Worm (Caenorhabditis elegans) whole organism, young adult: ENCODE data around the gene D1086.19.
A peak's percentile ranks its signal among the peaks of the same experiment; 100 is the strongest.

Experiments used
- B0261.1 ChIP-seq: sonication (generic microtip); optimal IDR thresholded peaks from 2 replicates; lab custom pipeline; 2016; ENCODE audit warnings: mild to moderate bottlenecking, missing genetic modification characterization, moderate library complexity, missing compliant biosample characterization
- F10E7.11 ChIP-seq: sonication (generic microtip); optimal IDR thresholded peaks from 2 replicates; lab custom pipeline; 2017; ENCODE audit warnings: mild to moderate bottlenecking, missing genetic modification characterization, moderate library complexity, missing compliant biosample characterization
- F22D6.2 ChIP-seq: sonication (generic microtip); optimal IDR thresholded peaks from 2 replicates; lab custom pipeline; 2016; ENCODE audit warnings: mild to moderate bottlenecking, missing genetic modification characterization, missing compliant biosample characterization
- F49E8.2 ChIP-seq: sonication (generic microtip); optimal IDR thresholded peaks from 3 replicates; lab custom pipeline; 2017; ENCODE audit warnings: missing genetic modification characterization, mild to moderate bottlenecking, missing compliant biosample characterization, antibody characterized with exemption, moderate library complexity; ENCODE audit not compliant: insufficient read depth
- F57C9.4 ChIP-seq: sonication (generic microtip); optimal IDR thresholded peaks from 2 replicates; lab custom pipeline; 2017; ENCODE audit warnings: mild to moderate bottlenecking, missing genetic modification characterization, missing compliant biosample characterization
- K11D2.4 ChIP-seq: fragments of 200-800 bp; sonication (Bioruptor generic); IDR thresholded peaks from 2 replicates; pipeline ENCODE4 v1.3.6; 2022; ENCODE audit warnings: missing genetic modification reagents, missing genetic modification characterization, missing compliant biosample characterization
- Y67H2A.10 ChIP-seq: fragments of 200-800 bp; sonication (Bioruptor generic); conservative IDR thresholded peaks from 2 replicates; pipeline ENCODE4 v1.3.6; 2022; ENCODE audit warnings: missing genetic modification reagents, missing genetic modification characterization, missing compliant biosample characterization
- attf-3 ChIP-seq: fragments of 200-800 bp; sonication (Bioruptor generic); conservative IDR thresholded peaks from 2 replicates; pipeline ENCODE4 v1.3.6; 2022; ENCODE audit warnings: missing genetic modification reagents, missing genetic modification characterization, missing compliant biosample characterization
- attf-6 ChIP-seq: fragments of 200-800 bp; sonication (Bioruptor generic); IDR thresholded peaks from 2 replicates; pipeline ENCODE4 v1.3.6; 2022; ENCODE audit warnings: missing genetic modification reagents, missing genetic modification characterization, missing compliant biosample characterization
- ceh-100 ChIP-seq: fragments of 200-800 bp; sonication (Bioruptor generic); IDR thresholded peaks from 2 replicates; pipeline ENCODE4 v1.3.6; 2022; ENCODE audit warnings: missing genetic modification reagents, missing genetic modification characterization, missing compliant biosample characterization
- ceh-27 ChIP-seq: fragments of 200-800 bp; sonication (Bioruptor generic); optimal IDR thresholded peaks from 2 replicates; lab custom pipeline; 2018; ENCODE audit warnings: mild to moderate bottlenecking, missing genetic modification characterization, moderate library complexity, missing compliant biosample characterization
- ceh-40 ChIP-seq: fragments of 200-800 bp; sonication (Bioruptor generic); IDR thresholded peaks from 2 replicates; pipeline ENCODE4 v1.3.6; 2022; ENCODE audit warnings: missing genetic modification characterization, missing compliant biosample characterization
- ceh-58 ChIP-seq: fragments of 200-800 bp; sonication (Bioruptor generic); IDR thresholded peaks from 2 replicates; pipeline ENCODE4 v1.3.6; 2022; ENCODE audit warnings: missing genetic modification characterization, missing compliant biosample characterization
- ceh-79 ChIP-seq: sonication (generic microtip); optimal IDR thresholded peaks from 2 replicates; lab custom pipeline; 2017; ENCODE audit warnings: mild to moderate bottlenecking, missing genetic modification characterization, missing compliant biosample characterization
- dox-1 ChIP-seq: fragments of 200-800 bp; sonication (Bioruptor generic); IDR thresholded peaks from 2 replicates; pipeline ENCODE4 v1.3.6; 2022; ENCODE audit warnings: missing genetic modification reagents, missing genetic modification characterization, missing compliant biosample characterization
- egl-18 ChIP-seq: fragments of 200-800 bp; sonication (Bioruptor generic); IDR thresholded peaks from 2 replicates; pipeline ENCODE4 v1.3.6; 2022; ENCODE audit warnings: missing genetic modification reagents, missing genetic modification characterization, missing compliant biosample characterization
- gei-17 ChIP-seq: fragments of 200-800 bp; sonication (Bioruptor generic); optimal IDR thresholded peaks from 2 replicates; lab custom pipeline; 2018; ENCODE audit warnings: mild to moderate bottlenecking, missing genetic modification characterization, missing compliant biosample characterization
- hlh-12 ChIP-seq: sonication (generic microtip); optimal IDR thresholded peaks from 2 replicates; lab custom pipeline; 2016; ENCODE audit warnings: missing genetic modification characterization, missing compliant biosample characterization
- hmg-1.2 ChIP-seq: fragments of 200-800 bp; sonication (Bioruptor generic); IDR thresholded peaks from 2 replicates; pipeline ENCODE4 v1.3.6; 2022; ENCODE audit warnings: missing genetic modification reagents, missing genetic modification characterization, missing compliant biosample characterization
- hrde-1 ChIP-seq: sonication (generic microtip); optimal IDR thresholded peaks from 2 replicates; lab custom pipeline; 2016; ENCODE audit warnings: missing genetic modification characterization, mild to moderate bottlenecking, missing compliant biosample characterization, moderate library complexity, missing genotype, missing genetic modification reagents, borderline replicate concordance
- lin-26 ChIP-seq: fragments of 200-800 bp; sonication (Bioruptor generic); IDR thresholded peaks from 2 replicates; pipeline ENCODE4 v1.3.6; 2022; ENCODE audit warnings: missing genetic modification reagents, missing genetic modification characterization, missing compliant biosample characterization
- lsl-1 ChIP-seq: fragments of 200-800 bp; sonication (Bioruptor generic); optimal IDR thresholded peaks from 2 replicates; lab custom pipeline; 2018; ENCODE audit warnings: mild to moderate bottlenecking, missing genetic modification characterization, moderate library complexity, missing compliant biosample characterization
- mxl-1 ChIP-seq: sonication (generic microtip); optimal IDR thresholded peaks from 2 replicates; lab custom pipeline; 2016; ENCODE audit warnings: missing genetic modification characterization, missing compliant biosample characterization
- nfya-1 ChIP-seq: sonication (generic microtip); optimal IDR thresholded peaks from 2 replicates; lab custom pipeline; 2017; ENCODE audit warnings: antibody characterized with exemption, missing compliant biosample characterization, missing genetic modification characterization, borderline replicate concordance; ENCODE audit not compliant: insufficient read depth
- nfya-2 ChIP-seq: fragments of 200-800 bp; sonication (Bioruptor generic); IDR thresholded peaks from 2 replicates; pipeline ENCODE4 v1.3.6; 2022; ENCODE audit warnings: missing genetic modification reagents, missing genetic modification characterization, missing compliant biosample characterization
- nfyb-1 ChIP-seq: fragments of 200-800 bp; sonication (Bioruptor generic); IDR thresholded peaks from 2 replicates; pipeline ENCODE4 v1.3.6; 2022; ENCODE audit warnings: missing genetic modification reagents, missing genetic modification characterization, missing compliant biosample characterization
- pbrm-1 ChIP-seq: fragments of 200-800 bp; sonication (Bioruptor generic); IDR thresholded peaks from 2 replicates; pipeline ENCODE4 v1.3.6; 2022; ENCODE audit warnings: missing genetic modification reagents, missing genetic modification characterization, missing compliant biosample characterization
- rcor-1 ChIP-seq: fragments of 200-800 bp; sonication (Bioruptor generic); IDR thresholded peaks from 2 replicates; pipeline ENCODE4 v1.3.6; 2022; ENCODE audit warnings: missing genetic modification reagents, missing genetic modification characterization, missing compliant biosample characterization
- repo-1 ChIP-seq: sonication (generic microtip); optimal IDR thresholded peaks from 2 replicates; lab custom pipeline; 2017; ENCODE audit warnings: mild to moderate bottlenecking, missing genetic modification characterization, missing compliant biosample characterization
- sea-2 ChIP-seq: fragments of 200-800 bp; sonication (Bioruptor generic); IDR thresholded peaks from 2 replicates; pipeline ENCODE4 v1.3.6; 2022; ENCODE audit warnings: missing genetic modification characterization, missing compliant biosample characterization
- snpc-4 ChIP-seq, 5 experiments: fragments of 150-350 bp in 1 of 5; sonication (generic microtip) in 4 of 5; optimal IDR thresholded peaks; 2 replicates each; lab custom pipeline; 2014 to 2018; ENCODE audit warnings: missing genetic modification characterization in 5 of 5, missing biosample characterization in 3 of 5, antibody characterized with exemption in 2 of 5, mild to moderate bottlenecking in 2 of 5, missing compliant biosample characterization in 2 of 5, missing genotype in 2 of 5, moderate library complexity in 2 of 5, missing genetic modification reagents in 1 of 5
- tbx-9 ChIP-seq: sonication (generic microtip); optimal IDR thresholded peaks from 2 replicates; lab custom pipeline; 2016; ENCODE audit warnings: borderline replicate concordance, missing genetic modification characterization, inconsistent platforms, missing compliant biosample characterization
- tlf-1 ChIP-seq: fragments of 200-800 bp; sonication (Bioruptor generic); optimal IDR thresholded peaks from 2 replicates; lab custom pipeline; 2018; ENCODE audit warnings: mild to moderate bottlenecking, missing genetic modification characterization, missing compliant biosample characterization
- unc-62 ChIP-seq: fragments of 150-350 bp; optimal IDR thresholded peaks from 2 replicates; lab custom pipeline; 2014; ENCODE audit warnings: missing biosample characterization, missing genetic modification reagents, missing genetic modification characterization
- xnd-1 ChIP-seq: sonication (generic microtip); optimal IDR thresholded peaks from 2 replicates; lab custom pipeline; 2016; ENCODE audit warnings: missing genotype, missing genetic modification reagents, missing genetic modification characterization, missing compliant biosample characterization
- zim-3 ChIP-seq: sonication (generic microtip); optimal IDR thresholded peaks from 2 replicates; lab custom pipeline; 2017; ENCODE audit warnings: mild to moderate bottlenecking, missing genetic modification characterization, moderate library complexity, missing compliant biosample characterization
- ztf-18 ChIP-seq: sonication (generic microtip); optimal IDR thresholded peaks from 2 replicates; lab custom pipeline; 2016; ENCODE audit warnings: missing genotype, mild to moderate bottlenecking, missing genetic modification characterization, missing compliant biosample characterization
- ztf-25 ChIP-seq: fragments of 200-800 bp; sonication (Bioruptor generic); IDR thresholded peaks from 2 replicates; pipeline ENCODE4 v1.3.6; 2022; ENCODE audit warnings: missing genetic modification reagents, missing genetic modification characterization, missing compliant biosample characterization

The D1086.19 gene

ce11 chrV:14092403-14092802, 4.3 kb downstream of the D1086.19 start, which contains the start of gene D1086.3 (continued):
- TF ChIP-seq F10E7.11 (tag; lab: Kevin White, UChicago), result no peak
- peak; percentile 76 for TF ChIP-seq F49E8.2
- peak; percentile 97 for TF ChIP-seq snpc-4 (GFP tag; optimal IDR thresholded peaks at IDR 0.05; lab: Kevin White, UChicago)
- peak; percentile 95 to 99 (median 97) for TF ChIP-seq snpc-4 (tag; optimal IDR thresholded peaks at IDR 0.05; lab: Kevin White, UChicago)
- no peak for TF ChIP-seq K11D2.4 (GFP tag; lab: Robert Waterston, UW)
- no peak for TF ChIP-seq ceh-58
- TF ChIP-seq ceh-40 (GFP tag; lab: Robert Waterston, UW), result no peak
- TF ChIP-seq F22D6.2 (tag; lab: Kevin White, UChicago), result no peak
- TF ChIP-seq unc-62 (GFP tag; lab: Kevin White, UChicago), result no peak
- no peak for TF ChIP-seq hlh-12
- TF ChIP-seq lsl-1 (GFP tag; lab: Kevin White, UChicago), result peak; percentile 73
- TF ChIP-seq hmg-1.2 (GFP tag; lab: Robert Waterston, UW), result peak; percentile 97
- TF ChIP-seq ztf-18 (tag; lab: Kevin White, UChicago), result peak; percentile 35
- TF ChIP-seq attf-3 (GFP tag; lab: Robert Waterston, UW), result peak; percentile 32; the same call in 1 of the 2 replicates
- TF ChIP-seq F57C9.4, result no peak
- TF ChIP-seq repo-1 (tag; lab: Kevin White, UChicago), result peak; percentile 52
- peak; percentile 51 for TF ChIP-seq mxl-1
- TF ChIP-seq dox-1 (GFP tag; lab: Robert Waterston, UW), result no peak
- peak; percentile 5 for TF ChIP-seq ceh-27 (GFP tag; lab: Kevin White, UChicago)
- peak; percentile 93 for TF ChIP-seq attf-6 (GFP tag; lab: Robert Waterston, UW)
- no peak for TF ChIP-seq nfya-2 (GFP tag; lab: Robert Waterston, UW)
- TF ChIP-seq hrde-1 (tag; lab: Kevin White, UChicago), result peak; percentile 27
- TF ChIP-seq ceh-79 (tag; lab: Kevin White, UChicago), result no peak
- TF ChIP-seq xnd-1 (tag; lab: Kevin White, UChicago), result peak; percentile 49
- TF ChIP-seq egl-18 (GFP tag; lab: Robert Waterston, UW), result no peak
- no peak for TF ChIP-seq tlf-1
- peak; percentile 5 for TF ChIP-seq B0261.1
- TF ChIP-seq lin-26 (GFP tag; lab: Robert Waterston, UW), result 0 out of 2 replicates have a peak, but pooled peaks have one; percentile 54
- 0 out of 2 replicates have a peak, but pooled peaks have one; percentile 58 for TF ChIP-seq ztf-25 (GFP tag; lab: Robert Waterston, UW)
- TF ChIP-seq gei-17 (GFP tag; lab: Kevin White, UChicago), result no peak
- TF ChIP-seq, all 124 proteins: peak for 46

ce11 chrV:14093805-14094204, 5.7 kb downstream of the D1086.19 start, which contains the start of gene D1086.8:
TSS of gene D1086.8 (plus strand) at chrV:14094105.
- TF ChIP-seq Y67H2A.10 (GFP tag; lab: Robert Waterston, UW) (no peak), nfyb-1 (no peak), zim-3 (tag; lab: Kevin White, UChicago) (no peak), rcor-1 (GFP tag; lab: Robert Waterston, UW) (no peak), ceh-100 (GFP tag; lab: Robert Waterston, UW) (no peak), pbrm-1 (no peak), sea-2 (no peak), nfya-1 (tag; lab: Kevin White, UChicago) (no peak), ceh-27 (GFP tag; lab: Kevin White, UChicago) (no peak), tbx-9 (no peak)
- TF ChIP-seq, all 124 proteins: peak for 0
